Worm (Caenorhabditis elegans) whole organism, midembryonic: ENCODE measurements around the gene T21E8.7.

Source experiments
- T22C8.4 ChIP-seq: fragments of 200-800 bp; sonication (Bioruptor generic); IDR thresholded peaks from 2 replicates; pipeline ENCODE4 v1.3.6; 2022; ENCODE audit warnings: missing genetic modification characterization, missing compliant biosample characterization
- cog-1 ChIP-seq: sonication (generic microtip); optimal IDR thresholded peaks from 2 replicates; lab custom pipeline; 2016; ENCODE audit warnings: missing genetic modification characterization, missing compliant biosample characterization
- flt-1 ChIP-seq: fragments of 200-800 bp; sonication (Bioruptor generic); IDR thresholded peaks from 2 replicates; pipeline ENCODE4 v1.3.6; 2022; ENCODE audit warnings: missing genetic modification characterization, missing compliant biosample characterization
- klf-2 ChIP-seq: fragments of 200-800 bp; sonication (Bioruptor generic); conservative IDR thresholded peaks from 2 replicates; pipeline ENCODE4 v1.3.6; 2022; ENCODE audit warnings: missing genetic modification reagents, missing genetic modification characterization, missing compliant biosample characterization
- med-1 ChIP-seq: sonication (generic microtip); optimal IDR thresholded peaks from 2 replicates; lab custom pipeline; 2017; ENCODE audit warnings: missing genetic modification characterization, mild to moderate bottlenecking, missing compliant biosample characterization, antibody characterized with exemption, missing genetic modification reagents; ENCODE audit not compliant: insufficient read depth
- ref-1 ChIP-seq: fragments of 200-800 bp; sonication (Bioruptor generic); conservative IDR thresholded peaks from 2 replicates; pipeline ENCODE4 v1.3.6; 2022; ENCODE audit warnings: missing genetic modification reagents, missing genetic modification characterization, missing compliant biosample characterization
- tab-1 ChIP-seq: fragments of 200-800 bp; sonication (Bioruptor generic); IDR thresholded peaks from 2 replicates; pipeline ENCODE4 v1.3.6; 2022; ENCODE audit warnings: missing genetic modification characterization, missing compliant biosample characterization
- ztf-23 ChIP-seq: fragments of 200-800 bp; sonication (Bioruptor generic); IDR thresholded peaks from 2 replicates; pipeline ENCODE4 v1.3.6; 2022; ENCODE audit warnings: missing genetic modification reagents, missing genetic modification characterization, missing compliant biosample characterization
- ztf-29 ChIP-seq: fragments of 200-800 bp; sonication (Bioruptor generic); IDR thresholded peaks from 2 replicates; pipeline ENCODE4 v1.3.6; 2022; ENCODE audit warnings: missing genetic modification reagents, missing genetic modification characterization, missing compliant biosample characterization

Gene T21E8.7

ce11 chrX:10885872-10886271 lies 2.6 kb downstream of the T21E8.7 start, which contains the start of gene T21E8.5:
TSS of gene T21E8.5 (plus strand) at chrX:10886172.
- TF ChIP-seq ztf-29 (GFP tag; lab: Robert Waterston, UW) (no peak), tab-1 (GFP tag; lab: Robert Waterston, UW) (no peak), flt-1 (no peak), ref-1 (no peak), cog-1 (no peak), klf-2 (GFP tag; lab: Robert Waterston, UW) (no peak), T22C8.4 (GFP tag; lab: Robert Waterston, UW) (no peak), med-1 (GFP tag; lab: Kevin White, UChicago) (no peak), ztf-23 (GFP tag; lab: Robert Waterston, UW) (no peak)

ce11 chrX:10888201-10888600 lies 4.9 kb downstream of the T21E8.7 start, which contains the start of gene F47B10.6:
TSS of gene F47B10.6 (plus strand) at chrX:10888501.
- TF ChIP-seq med-1 (GFP tag; lab: Kevin White, UChicago) (no peak), klf-2 (GFP tag; lab: Robert Waterston, UW) (no peak), T22C8.4 (GFP tag; lab: Robert Waterston, UW) (no peak), ztf-23 (GFP tag; lab: Robert Waterston, UW) (no peak), ztf-29 (GFP tag; lab: Robert Waterston, UW) (no peak), tab-1 (GFP tag; lab: Robert Waterston, UW) (no peak), cog-1 (no peak), flt-1 (no peak), ref-1 (no peak)

- TF ChIP-seq ztf-29 (GFP tag; lab: Robert Waterston, UW) (no peak), med-1 (GFP tag; lab: Kevin White, UChicago) (no peak), T22C8.4 (GFP tag; lab: Robert Waterston, UW) (no peak), ref-1 (no peak), ztf-23 (GFP tag; lab: Robert Waterston, UW) (no peak), cog-1 (no peak)
Measured at ce11 chrX:10890456-10890855, 7.2 kb downstream of the T21E8.7 start, which contains the start of gene F47B10.5. TSS of gene F47B10.5 (minus strand) at chrX:10890556.

ce11 chrX:10890965-10891364 lies 7.7 kb downstream of the T21E8.7 start, which contains the start of gene F47B10.4:
TSS of gene F47B10.4 (plus strand) at chrX:10891265.
- TF ChIP-seq med-1 (GFP tag; lab: Kevin White, UChicago) (no peak), klf-2 (GFP tag; lab: Robert Waterston, UW) (no peak), tab-1 (GFP tag; lab: Robert Waterston, UW) (no peak), T22C8.4 (GFP tag; lab: Robert Waterston, UW) (no peak), ztf-29 (GFP tag; lab: Robert Waterston, UW) (no peak), ref-1 (no peak), ztf-23 (GFP tag; lab: Robert Waterston, UW) (no peak), flt-1 (no peak), cog-1 (no peak)

ce11 chrX:10891890-10892289 lies 8.6 kb downstream of the T21E8.7 start, which contains the start of gene F47B10.3:
TSS of gene F47B10.3 (plus strand) at chrX:10892190.
- TF ChIP-seq ztf-29 (GFP tag; lab: Robert Waterston, UW) (no peak), med-1 (GFP tag; lab: Kevin White, UChicago) (no peak), ztf-23 (GFP tag; lab: Robert Waterston, UW) (no peak), ref-1 (no peak), tab-1 (GFP tag; lab: Robert Waterston, UW) (no peak), cog-1 (no peak), flt-1 (no peak), klf-2 (GFP tag; lab: Robert Waterston, UW) (no peak), T22C8.4 (GFP tag; lab: Robert Waterston, UW) (no peak)

ce11 chrX:10896498-10896897 lies 13.2 kb downstream of the T21E8.7 start, which contains the start of gene haly-1:
TSS of gene haly-1 (minus strand) at chrX:10896598.
- TF ChIP-seq med-1 (GFP tag; lab: Kevin White, UChicago) (no peak), ztf-29 (GFP tag; lab: Robert Waterston, UW) (no peak), flt-1 (no peak), cog-1 (no peak), tab-1 (GFP tag; lab: Robert Waterston, UW) (no peak), klf-2 (GFP tag; lab: Robert Waterston, UW) (no peak), ztf-23 (GFP tag; lab: Robert Waterston, UW) (no peak), T22C8.4 (GFP tag; lab: Robert Waterston, UW) (no peak), ref-1 (no peak)

ce11 chrX:10900079-10900724 lies 16.9 kb downstream of the T21E8.7 start, which contains the start of gene suca-1:
TSS of gene suca-1 (minus strand) at chrX:10900114.
- TF ChIP-seq cog-1: no peak
- TF ChIP-seq klf-2 (GFP tag; lab: Robert Waterston, UW): no peak
- TF ChIP-seq flt-1: peak; percentile 59; the same call in 1 of the 2 replicates
- no peak for TF ChIP-seq ztf-29 (GFP tag; lab: Robert Waterston, UW)
- TF ChIP-seq ref-1: no peak
- no peak for TF ChIP-seq ztf-23 (GFP tag; lab: Robert Waterston, UW)

- TF ChIP-seq ztf-29 (GFP tag; lab: Robert Waterston, UW) (no peak), ref-1 (no peak), T22C8.4 (GFP tag; lab: Robert Waterston, UW) (no peak), klf-2 (GFP tag; lab: Robert Waterston, UW) (no peak), flt-1 (no peak)
Measured at ce11 chrX:10900952-10901351, 17.6 kb downstream of the T21E8.7 start.

- TF ChIP-seq T22C8.4 (GFP tag; lab: Robert Waterston, UW) (no peak), ztf-23 (GFP tag; lab: Robert Waterston, UW) (no peak), ref-1 (no peak)
Measured at ce11 chrX:10901766-10902165, 18.5 kb downstream of the T21E8.7 start.
